Worm (Caenorhabditis elegans) whole organism, L2 larva: Measurements from ENCODE around the gene F59B2.12.

Source experiments
- ZK546.5 ChIP-seq: sonication (generic microtip); optimal IDR thresholded peaks from 2 replicates; lab custom pipeline; 2017; ENCODE audit warnings: missing biosample characterization, missing genetic modification characterization
- ama-1 ChIP-seq: fragments of 150-350 bp; optimal IDR thresholded peaks from 2 replicates; lab custom pipeline; 2018; ENCODE audit warnings: inconsistent platforms
- blmp-1 ChIP-seq: sonication (generic microtip); optimal IDR thresholded peaks from 2 replicates; lab custom pipeline; 2017; ENCODE audit warnings: missing genetic modification characterization, mild to moderate bottlenecking, missing compliant biosample characterization, antibody characterized with exemption, moderate library complexity; ENCODE audit not compliant: insufficient read depth
- ceh-82 ChIP-seq: fragments of 150-350 bp; optimal IDR thresholded peaks from 2 replicates; lab custom pipeline; 2014; ENCODE audit warnings: missing biosample characterization, missing genetic modification characterization
- egl-27 ChIP-seq: sonication (generic microtip); optimal IDR thresholded peaks from 3 replicates; lab custom pipeline; 2017; ENCODE audit warnings: missing biosample characterization, missing genetic modification reagents, missing genetic modification characterization
- fos-1 ChIP-seq: fragments of 150-350 bp; optimal IDR thresholded peaks from 2 replicates; lab custom pipeline; 2014; ENCODE audit warnings: missing biosample characterization, missing genetic modification characterization
- lin-39 ChIP-seq: fragments of 150-350 bp; optimal IDR thresholded peaks from 2 replicates; lab custom pipeline; 2014; ENCODE audit warnings: missing biosample characterization, missing genetic modification reagents, missing genetic modification characterization
- nhr-10 ChIP-seq: sonication (generic microtip); optimal IDR thresholded peaks from 2 replicates; lab custom pipeline; 2017; ENCODE audit warnings: missing biosample characterization, missing genetic modification characterization
- nhr-11 ChIP-seq: fragments of 150-350 bp; optimal IDR thresholded peaks from 2 replicates; lab custom pipeline; 2014; ENCODE audit warnings: missing biosample characterization, missing genetic modification characterization
- nhr-25 ChIP-seq: fragments of 150-350 bp; sonication (generic microtip); optimal IDR thresholded peaks from 3 replicates; lab custom pipeline; 2014; ENCODE audit warnings: missing biosample characterization, missing genetic modification characterization
- snpc-4 ChIP-seq: fragments of 150-350 bp; optimal IDR thresholded peaks from 2 replicates; lab custom pipeline; 2014; ENCODE audit warnings: missing biosample characterization, missing genetic modification characterization
- unc-39 ChIP-seq: fragments of 150-350 bp; optimal IDR thresholded peaks from 2 replicates; lab custom pipeline; 2014; ENCODE audit warnings: missing biosample characterization, missing genetic modification characterization
- unc-62 ChIP-seq: fragments of 150-350 bp; optimal IDR thresholded peaks from 2 replicates; lab custom pipeline; 2014; ENCODE audit warnings: missing biosample characterization, missing genetic modification reagents, missing genetic modification characterization
- ztf-4 ChIP-seq: fragments of 150-350 bp; optimal IDR thresholded peaks from 2 replicates; lab custom pipeline; 2014; ENCODE audit warnings: missing biosample characterization, missing genetic modification characterization

DNA sequence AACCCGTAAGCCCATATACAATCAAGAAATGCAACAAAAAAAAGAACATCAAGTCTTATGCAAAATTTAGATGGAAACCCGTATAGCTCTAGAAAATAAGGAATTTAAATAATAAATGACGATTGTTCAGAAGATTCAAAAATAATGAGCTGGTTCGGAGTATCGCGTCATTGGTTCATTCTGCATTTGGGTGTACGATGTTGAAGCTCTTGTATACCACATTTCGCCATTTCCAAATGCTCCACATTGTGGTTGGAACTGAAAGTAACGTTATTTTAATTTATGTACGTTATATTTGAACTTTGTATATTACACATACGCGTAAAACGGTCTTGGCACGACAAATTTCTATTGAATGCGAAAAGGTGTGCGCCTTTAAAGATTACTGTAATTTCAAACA lies 42.9 kb downstream of the F59B2.12 start:
- TF ChIP-seq nhr-25 (tag; lab: Kevin White, UChicago) (no peak), ZK546.5 (tag; lab: Kevin White, UChicago) (no peak), unc-62 (no peak), lin-39 (tag; lab: Kevin White, UChicago) (no peak), ztf-4 (tag; lab: Kevin White, UChicago) (no peak), ama-1 (lab: Kevin White, UChicago) (no peak), blmp-1 (tag; lab: Kevin White, UChicago) (no peak), unc-39 (tag; lab: Kevin White, UChicago) (no peak), ceh-82 (tag; lab: Kevin White, UChicago) (no peak), nhr-10 (tag; lab: Kevin White, UChicago) (no peak), nhr-11 (tag; lab: Kevin White, UChicago) (no peak), fos-1 (tag; lab: Kevin White, UChicago) (no peak), egl-27 (tag; lab: Kevin White, UChicago) (no peak), snpc-4 (tag; lab: Kevin White, UChicago) (no peak)
